Fruit fly (Drosophila melanogaster) whole organism, embryonic: Measurements from ENCODE around the gene CG13311.
A peak's percentile ranks its signal among the peaks of the same experiment; 100 is the strongest.

Source experiments
- ATbp ChIP-seq: fragments of 200-800 bp; sonication (Bioruptor generic); optimal IDR thresholded peaks from 2 replicates; lab custom pipeline; 2017; ENCODE audit warnings: missing biosample characterization, mild to moderate bottlenecking, missing genetic modification characterization, missing genetic modification reagents
- Atf-2 ChIP-seq: fragments of 200-800 bp; sonication (Bioruptor generic); optimal IDR thresholded peaks from 2 replicates; lab custom pipeline; 2016; ENCODE audit warnings: missing biosample characterization, missing genetic modification characterization
- CG10274 ChIP-seq: fragments of 200-800 bp; sonication (Bioruptor generic); optimal IDR thresholded peaks from 3 replicates; lab custom pipeline; 2017; ENCODE audit warnings: missing biosample characterization, mild to moderate bottlenecking, missing genetic modification characterization
- CG11247 ChIP-seq: fragments of 200-800 bp; sonication (Bioruptor generic); IDR thresholded peaks from 2 replicates; pipeline ENCODE4 v1.3.6; 2022; ENCODE audit warnings: missing biosample characterization, missing genetic modification characterization
- CG12391 ChIP-seq: fragments of 200-800 bp; sonication (Bioruptor generic); optimal IDR thresholded peaks from 3 replicates; lab custom pipeline; 2018; ENCODE audit warnings: missing biosample characterization, mild to moderate bottlenecking, missing genetic modification characterization, moderate library complexity
- CG15073 ChIP-seq: fragments of 200-800 bp; sonication (Bioruptor generic); optimal IDR thresholded peaks from 2 replicates; lab custom pipeline; 2016; ENCODE audit warnings: missing biosample characterization, missing genetic modification characterization
- CG16813 ChIP-seq: fragments of 200-800 bp; sonication (Bioruptor generic); IDR thresholded peaks from 3 replicates; pipeline ENCODE4 v1.3.6; 2022; ENCODE audit warnings: missing biosample characterization, missing genetic modification characterization; ENCODE audit not compliant: partially characterized antibody
- CG2129 ChIP-seq: fragments of 200-800 bp; sonication (Bioruptor generic); IDR thresholded peaks from 2 replicates; pipeline ENCODE4 v1.3.6; 2022; ENCODE audit warnings: missing biosample characterization, missing genetic modification characterization; ENCODE audit not compliant: partially characterized antibody
- CG32772 ChIP-seq: fragments of 200-800 bp; sonication (Bioruptor generic); IDR thresholded peaks from 2 replicates; pipeline ENCODE4 v1.3.6; 2022; ENCODE audit warnings: missing biosample characterization, missing genetic modification characterization
- CG3838 ChIP-seq: fragments of 200-800 bp; sonication (Bioruptor generic); optimal IDR thresholded peaks from 3 replicates; lab custom pipeline; 2016; ENCODE audit warnings: missing biosample characterization, missing genetic modification characterization
- CG6683 ChIP-seq: fragments of 200-800 bp; sonication (Bioruptor generic); optimal IDR thresholded peaks from 2 replicates; lab custom pipeline; 2017; ENCODE audit warnings: missing biosample characterization, mild to moderate bottlenecking, missing genetic modification characterization, missing genetic modification reagents
- CG8359 ChIP-seq: fragments of 200-800 bp; sonication (Bioruptor generic); optimal IDR thresholded peaks from 2 replicates; lab custom pipeline; 2017; ENCODE audit warnings: missing biosample characterization, mild to moderate bottlenecking, missing genetic modification characterization, borderline replicate concordance
- CG9727 ChIP-seq: fragments of 200-800 bp; sonication (Bioruptor generic); optimal IDR thresholded peaks from 3 replicates; lab custom pipeline; 2017; ENCODE audit warnings: missing biosample characterization, mild to moderate bottlenecking, missing genetic modification characterization
- Dad ChIP-seq: fragments of 200-800 bp; sonication (Bioruptor generic); optimal IDR thresholded peaks from 3 replicates; lab custom pipeline; 2016; ENCODE audit warnings: missing biosample characterization, missing genetic modification characterization
- Eip74EF ChIP-seq, 2 experiments: fragments of 200-800 bp in 1 of 2; fragments of >200 bp in 1 of 2; sonication (Bioruptor generic) in 1 of 2; optimal IDR thresholded peaks; 2 replicates each; lab custom pipeline; 2017 to 2019; ENCODE audit warnings: missing biosample characterization in 2 of 2, missing genetic modification characterization in 2 of 2, mild to moderate bottlenecking in 1 of 2, moderate library complexity in 1 of 2
- Ets65A ChIP-seq: fragments of 200-800 bp; sonication (Bioruptor generic); peaks from one replicate; lab custom pipeline; 2016; ENCODE audit warnings: missing biosample characterization, missing genetic modification characterization
- Fer1 ChIP-seq: fragments of 200-800 bp; sonication (Bioruptor generic); optimal IDR thresholded peaks from 2 replicates; lab custom pipeline; 2017; ENCODE audit warnings: missing biosample characterization, mild to moderate bottlenecking, missing genetic modification characterization
- Fer3 ChIP-seq: fragments of 200-800 bp; sonication (Bioruptor generic); optimal IDR thresholded peaks from 2 replicates; lab custom pipeline; 2018; ENCODE audit warnings: missing biosample characterization, mild to moderate bottlenecking, missing genetic modification characterization, moderate library complexity
- Hr3 ChIP-seq: fragments of 200-800 bp; sonication (Bioruptor generic); optimal IDR thresholded peaks from 3 replicates; lab custom pipeline; 2016; ENCODE audit warnings: missing biosample characterization, missing genetic modification characterization
- MTF-1 ChIP-seq: fragments of 200-800 bp; sonication (Bioruptor generic); optimal IDR thresholded peaks from 2 replicates; lab custom pipeline; 2018; ENCODE audit warnings: missing biosample characterization, mild to moderate bottlenecking, missing genetic modification characterization, borderline replicate concordance
- Max ChIP-seq: fragments of 200-800 bp; sonication (Bioruptor generic); optimal IDR thresholded peaks from 2 replicates; lab custom pipeline; 2016; ENCODE audit warnings: missing biosample characterization, mild to moderate bottlenecking, missing genetic modification characterization
- Meics ChIP-seq: fragments of 200-800 bp; sonication (Bioruptor generic); optimal IDR thresholded peaks from 2 replicates; lab custom pipeline; 2017; ENCODE audit warnings: missing biosample characterization, mild to moderate bottlenecking, missing genetic modification characterization
- NC2β ChIP-seq: fragments of 200-800 bp; sonication (Bioruptor generic); optimal IDR thresholded peaks from 2 replicates; lab custom pipeline; 2016; ENCODE audit warnings: missing biosample characterization, missing genetic modification characterization
- Oaz ChIP-seq: fragments of 200-800 bp; sonication (Bioruptor generic); IDR thresholded peaks from 2 replicates; pipeline ENCODE4 v1.3.6; 2022; ENCODE audit warnings: missing biosample characterization, missing genetic modification characterization
- Xbp1 ChIP-seq: fragments of 200-800 bp; sonication (Bioruptor generic); optimal IDR thresholded peaks from 3 replicates; lab custom pipeline; 2016; ENCODE audit warnings: missing biosample characterization, mild to moderate bottlenecking, missing genetic modification characterization
- Xrp1 ChIP-seq: fragments of 200-800 bp; sonication (Bioruptor generic); IDR thresholded peaks from 2 replicates; pipeline ENCODE4 v1.3.6; 2022; ENCODE audit warnings: missing biosample characterization, missing genetic modification characterization
- ac ChIP-seq: fragments of 200-800 bp; sonication (Bioruptor generic); optimal IDR thresholded peaks from 3 replicates; lab custom pipeline; 2017; ENCODE audit warnings: missing biosample characterization, mild to moderate bottlenecking, missing genetic modification characterization
- cas ChIP-seq: fragments of 200-800 bp; sonication (Bioruptor generic); IDR thresholded peaks from 2 replicates; pipeline ENCODE4 v1.3.6; 2022; ENCODE audit warnings: missing biosample characterization, missing genetic modification characterization
- crp ChIP-seq, 2 experiments: fragments of 200-800 bp; sonication (Bioruptor generic); optimal IDR thresholded peaks; 2 replicates in 1 of 2; 3 replicates in 1 of 2; lab custom pipeline; 2017; ENCODE audit warnings: missing biosample characterization in 2 of 2, missing genetic modification characterization in 2 of 2, mild to moderate bottlenecking in 1 of 2, moderate library complexity in 1 of 2
- ems ChIP-seq: fragments of 200-800 bp; sonication (Bioruptor generic); optimal IDR thresholded peaks from 3 replicates; lab custom pipeline; 2016; ENCODE audit warnings: missing biosample characterization, missing genetic modification characterization
- fd102C ChIP-seq: fragments of 200-800 bp; sonication (Bioruptor generic); optimal IDR thresholded peaks from 2 replicates; lab custom pipeline; 2018; ENCODE audit warnings: missing biosample characterization, mild to moderate bottlenecking, missing genetic modification characterization, moderate library complexity
- lilli ChIP-seq: fragments of 200-800 bp; sonication (Bioruptor generic); optimal IDR thresholded peaks from 3 replicates; lab custom pipeline; 2016; ENCODE audit warnings: missing biosample characterization, missing genetic modification characterization
- mam ChIP-seq: fragments of 200-800 bp; sonication (Bioruptor generic); optimal IDR thresholded peaks from 3 replicates; lab custom pipeline; 2016; ENCODE audit warnings: missing biosample characterization, missing genetic modification characterization
- odd ChIP-seq: fragments of 200-800 bp; sonication (Bioruptor generic); optimal IDR thresholded peaks from 2 replicates; lab custom pipeline; 2017; ENCODE audit warnings: missing biosample characterization, mild to moderate bottlenecking, missing genetic modification characterization
- rib ChIP-seq: fragments of 200-800 bp; sonication (Bioruptor generic); IDR thresholded peaks from 2 replicates; pipeline ENCODE4 v1.3.6; 2022; ENCODE audit warnings: missing biosample characterization, missing genetic modification characterization
- sisA ChIP-seq: fragments of 200-800 bp; sonication (Bioruptor generic); IDR thresholded peaks from 2 replicates; pipeline ENCODE4 v1.3.6; 2022; ENCODE audit warnings: missing biosample characterization, missing genetic modification characterization
- yki ChIP-seq: fragments of >200 bp; optimal IDR thresholded peaks from 3 replicates; lab custom pipeline; 2018

Gene CG13311

DNA sequence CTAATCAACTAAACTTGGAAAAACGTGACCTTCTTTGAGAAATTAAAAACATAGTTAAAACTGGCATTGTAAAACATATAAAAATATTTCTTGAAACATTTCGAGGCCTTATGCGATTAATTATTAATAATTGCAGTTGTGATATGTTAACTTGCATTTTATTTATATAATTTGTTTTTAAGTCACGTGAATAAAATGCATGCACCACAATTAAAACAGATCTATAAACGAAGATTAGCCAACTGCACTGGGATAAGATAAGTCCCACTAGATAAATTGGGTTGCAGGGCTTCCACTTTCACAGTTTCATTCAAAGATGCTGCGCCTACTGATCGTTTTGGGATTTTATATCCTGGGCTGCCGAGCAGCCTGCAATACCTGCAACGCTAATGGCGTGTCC, 8.1 kb upstream of the CG13311 start, which contains the start of gene CG13309 (continued):
- TF ChIP-seq CG6683 (GFP tag; lab: Kevin White, UChicago), result no peak

DNA sequence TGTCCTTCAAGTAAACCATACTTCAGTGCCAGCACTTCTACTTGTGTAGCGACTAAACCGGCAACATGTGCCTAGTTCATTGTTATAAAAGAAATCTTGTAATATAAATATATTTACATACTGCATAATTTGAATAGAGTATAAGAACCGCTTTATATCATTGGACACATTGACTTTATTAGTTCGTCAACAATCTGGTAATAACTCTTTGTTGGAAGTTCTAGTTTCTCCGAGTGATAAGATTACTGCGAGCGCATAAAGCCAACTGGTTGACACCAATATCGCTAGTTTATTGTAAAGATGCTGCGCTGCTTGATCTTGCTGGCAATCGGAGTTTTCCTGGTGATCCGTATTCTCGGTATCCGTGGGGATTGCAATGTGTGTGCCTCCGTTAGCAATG, 6.3 kb upstream of the CG13311 start, which contains the start of gene CG13308:
Gene CG13308 (plus strand): TSS at position 301 of the 400 bp plus-strand sequence.
- no peak for TF ChIP-seq crp (GFP tag; optimal IDR thresholded peaks at IDR 0.05; lab: Kevin White, UChicago)
- TF ChIP-seq Ets65A (GFP tag; lab: Kevin White, UChicago), result peak; percentile 56
- TF ChIP-seq, all 482 proteins: peak for 1

DNA sequence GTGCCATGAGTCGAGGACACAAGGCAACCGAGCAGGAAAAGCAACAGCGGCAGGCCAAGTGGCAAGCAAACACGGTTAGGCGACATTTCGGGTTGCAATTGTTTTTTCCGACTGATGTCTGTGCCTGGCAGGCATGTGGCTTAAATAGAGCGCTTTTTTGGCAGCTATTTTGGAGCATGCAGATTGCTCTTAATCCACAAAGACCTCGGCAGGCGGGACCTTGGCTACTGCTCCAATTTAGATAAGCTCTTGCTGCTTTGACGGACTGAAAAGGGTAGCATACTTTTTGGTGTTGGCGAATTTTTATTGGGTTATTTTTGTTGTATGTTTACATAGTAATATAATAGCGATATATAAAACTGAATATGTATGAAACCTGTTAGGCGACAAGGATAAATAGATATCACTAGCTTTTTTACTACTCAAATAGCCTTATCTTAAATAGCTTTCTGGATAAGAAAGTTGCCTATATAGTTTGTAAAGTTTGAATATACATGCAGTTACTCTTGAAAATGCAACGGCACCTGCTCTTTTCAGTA, 5.2 kb upstream of the CG13311 start, which contains the start of the genes CG13312 and CG32024:
Gene CG13312 (minus strand): TSS at position 101 of the 539 bp plus-strand sequence.
Gene CG32024 (plus strand): TSS at position 489 of the 539 bp plus-strand sequence.
- TF ChIP-seq CG12391 (tag; lab: Kevin White, UChicago) (no peak), CG8359 (GFP tag; lab: Kevin White, UChicago) (peak; percentile 67)
- TF ChIP-seq, all 482 proteins: peak for 1

DNA sequence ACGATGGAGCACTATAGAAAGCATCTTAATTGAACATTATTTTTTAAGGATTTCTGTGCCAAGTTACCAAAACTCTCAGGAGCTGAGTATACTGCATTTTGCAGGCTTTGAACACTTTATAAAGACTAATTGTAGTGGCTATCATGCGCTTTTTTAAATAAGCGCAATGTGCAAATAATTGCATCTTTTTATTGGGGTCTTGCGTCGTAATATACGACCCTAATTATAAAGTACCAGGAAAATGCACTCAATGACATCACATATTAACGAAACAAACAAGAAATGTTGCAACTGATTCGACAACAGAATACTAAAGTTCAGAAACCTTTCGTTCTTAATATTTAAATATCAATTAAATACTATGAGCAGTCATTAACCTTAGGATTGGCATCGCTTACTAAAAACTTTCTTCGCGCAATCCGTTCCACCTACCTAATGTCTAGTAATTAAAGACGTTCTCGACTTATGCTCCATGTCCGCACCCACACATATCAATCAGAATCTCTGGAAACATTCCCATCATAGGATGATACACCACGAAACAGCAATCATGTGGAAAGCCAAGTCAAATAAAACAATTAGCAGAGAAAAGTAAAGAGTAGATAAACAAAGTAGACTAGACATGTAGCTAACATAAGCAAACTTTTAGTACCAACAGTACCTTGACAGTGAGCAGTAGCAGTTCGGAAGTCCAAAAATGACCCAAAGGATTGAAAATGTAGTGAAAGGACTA, 2.3 kb upstream of the CG13311 start, which contains the start of the genes CG32023 and CG34427:
Gene CG32023 (minus strand): TSS at position 101 of the 733 bp plus-strand sequence.
Gene CG34427 (plus strand): TSS at position 683 of the 733 bp plus-strand sequence.
- TF ChIP-seq ac (GFP tag; lab: Kevin White, UChicago) (no peak), CG2129 (GFP tag; lab: Robert Waterston, UW) (no peak), Dad (no peak), fd102C (GFP tag; lab: Kevin White, UChicago) (no peak), Fer1 (GFP tag; lab: Kevin White, UChicago) (no peak), CG3838 (GFP tag; lab: Kevin White, UChicago) (no peak), Max (GFP tag; lab: Kevin White, UChicago) (no peak), Hr3 (GFP tag; lab: Kevin White, UChicago) (no peak), Meics (GFP tag; lab: Kevin White, UChicago) (no peak), MTF-1 (GFP tag; lab: Kevin White, UChicago) (no peak), yki (lab: Kevin White, UChicago) (no peak), CG9727 (no peak), cas (no peak), odd (GFP tag; lab: Kevin White, UChicago) (no peak), Eip74EF (GFP tag; optimal IDR thresholded peaks at IDR 0.05; lab: Kevin White, UChicago) (no peak), CG32772 (GFP tag; lab: Robert Waterston, UW) (no peak), lilli (no peak), CG10274 (GFP tag; lab: Kevin White, UChicago) (no peak)

DNA sequence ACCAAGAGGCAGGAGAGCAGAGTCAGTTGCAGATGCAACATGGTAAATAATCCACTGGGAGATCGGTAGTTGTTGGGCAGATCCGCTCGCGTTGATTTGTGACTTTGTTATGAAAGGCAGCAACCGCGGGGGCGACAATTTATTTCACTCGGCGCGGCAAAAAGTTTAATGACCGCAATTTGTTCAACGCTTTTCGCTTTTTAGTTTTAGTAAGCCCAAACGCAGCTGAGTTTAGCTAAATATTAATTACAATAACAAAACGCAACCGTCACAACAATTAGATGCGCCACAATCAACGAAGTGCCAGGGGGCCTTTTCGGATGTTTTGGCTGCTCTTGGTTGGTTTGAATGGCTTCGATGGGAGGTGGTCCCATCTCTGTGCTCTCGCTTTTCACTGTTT, 1.5 kb downstream of the CG13311 start, which contains the start of gene CG13310:
Gene CG13310 (minus strand): TSS at position 101 of the 400 bp plus-strand sequence.
- TF ChIP-seq CG15073 (GFP tag; lab: Kevin White, UChicago) (no peak), Atf-2 (GFP tag; lab: Kevin White, UChicago) (no peak), Oaz (GFP tag; lab: Robert Waterston, UW) (no peak), mam (no peak), NC2β (GFP tag; lab: Kevin White, UChicago) (no peak), ATbp (GFP tag; lab: Kevin White, UChicago) (no peak), CG11247 (GFP tag; lab: Robert Waterston, UW) (no peak), Xbp1 (GFP tag; lab: Kevin White, UChicago) (no peak), CG16813 (GFP tag; lab: Robert Waterston, UW) (no peak), Fer3 (tag; lab: Kevin White, UChicago) (no peak), Xrp1 (GFP tag; lab: Robert Waterston, UW) (no peak), ems (GFP tag; lab: Kevin White, UChicago) (no peak), sisA (GFP tag; lab: Robert Waterston, UW) (no peak), rib (GFP tag; lab: Robert Waterston, UW) (no peak)
